Fruit fly (Drosophila melanogaster): ENCODE results near the gene Strump.

DNA sequence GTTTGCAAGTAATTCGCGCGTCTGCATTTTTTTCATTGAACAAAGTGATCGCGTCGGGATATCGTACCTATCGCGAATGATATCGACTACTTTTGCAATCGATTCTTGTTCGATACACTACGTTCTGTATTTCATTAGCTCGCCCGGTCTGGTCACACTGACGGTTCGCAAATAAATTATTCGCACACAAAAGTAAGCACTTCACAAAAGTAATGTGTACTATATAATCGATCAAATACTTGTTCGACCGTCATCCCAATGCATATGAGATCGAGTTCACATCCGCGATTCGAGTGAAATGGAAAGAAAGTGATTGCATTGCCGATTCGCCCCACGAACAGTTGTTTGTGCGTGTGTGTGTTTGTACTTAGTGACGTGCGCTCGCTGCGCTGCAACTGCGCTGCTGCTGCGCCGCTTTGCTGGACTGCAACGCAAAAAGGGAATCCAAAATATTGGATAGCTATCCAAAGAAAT lies 31.4 kb upstream of the Strump start, which contains the start of the genes CG5235 and ClC-c:
- no peak for TF ChIP-seq dsx (GFP tag; optimal IDR thresholded peaks at IDR 0.05; ENCODE audit: poor library complexity, severe bottlenecking)
- no peak for TF ChIP-seq CG31627 (GFP tag; optimal IDR thresholded peaks at IDR 0.05)
